Fruit fly (Drosophila melanogaster) S2 (cell line): ENCODE results near the gene rb.
A peak's percentile ranks its signal among the peaks of the same experiment; 100 is the strongest.

Experiments
- CG8478 ChIP-seq: fragments of >200 bp; optimal IDR thresholded peaks from 2 replicates; lab custom pipeline; 2018
- CTCF ChIP-seq, 2 experiments: fragments of >200 bp; optimal IDR thresholded peaks; 2 replicates each; lab custom pipeline; 2018

DNA sequence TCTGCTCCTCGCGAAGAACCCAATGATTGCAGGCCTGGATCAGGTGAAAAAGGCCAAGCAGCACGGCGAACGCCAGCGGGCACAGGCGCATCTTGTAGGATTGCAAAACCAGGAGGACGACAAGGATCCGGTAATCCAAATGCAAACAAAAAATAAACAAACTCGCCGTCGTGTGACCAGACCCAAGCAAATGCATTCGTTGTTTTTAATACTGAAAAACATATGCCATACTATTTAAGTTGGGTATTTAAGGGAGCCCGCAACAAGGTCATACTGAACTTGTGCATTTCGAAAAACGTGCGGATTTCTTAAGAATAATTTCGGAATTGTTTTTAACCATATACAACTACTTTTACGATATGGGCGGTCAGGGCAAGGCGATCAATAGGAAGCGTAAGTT is 11.3 kb upstream of the rb start, which contains the start of the genes CG11436 and CG3527:
- TF ChIP-seq CG8478 (lab: Kevin White, UChicago) (no peak), CTCF (optimal IDR thresholded peaks at IDR 0.05; lab: Kevin White, UChicago) (peak in 1 of 2 experiments; percentile 15)
